Fruit fly (Drosophila melanogaster) Kc167 (cell line): ENCODE data around the gene CG2124.

ENCODE experiments used
- h ChIP-seq: fragments of >200 bp; optimal IDR thresholded peaks from 3 replicates; lab custom pipeline; 2018; ENCODE audit warnings: missing external identifiers
- psq ChIP-seq: fragments of >200 bp; optimal IDR thresholded peaks from 2 replicates; lab custom pipeline; 2017; ENCODE audit warnings: missing external identifiers

- TF ChIP-seq h (lab: Kevin White, UChicago) (no peak), psq (lab: Kevin White, UChicago) (no peak)
These were observed 31.3 kb downstream of the CG2124 start, which contains the start of the genes CG9806 and X11Lbeta for dm6 chrX:10627062-10627756.
